Worm (Caenorhabditis elegans) whole organism, L1 larva: ENCODE results near the gene B0563.9.

Experiments
- C04F5.9 ChIP-seq: sonication (generic microtip); optimal IDR thresholded peaks from 2 replicates; lab custom pipeline; 2016; ENCODE audit warnings: missing genetic modification characterization, missing compliant biosample characterization
- C16A3.4 ChIP-seq: fragments of 150-350 bp; optimal IDR thresholded peaks from 2 replicates; lab custom pipeline; 2014; ENCODE audit warnings: missing biosample characterization, missing genetic modification characterization
- C34B4.2 ChIP-seq: sonication (generic microtip); optimal IDR thresholded peaks from 2 replicates; lab custom pipeline; 2017; ENCODE audit warnings: mild to moderate bottlenecking, missing genetic modification characterization, missing compliant biosample characterization
- F16B12.6 ChIP-seq: fragments of 150-350 bp; optimal IDR thresholded peaks from 2 replicates; lab custom pipeline; 2014; ENCODE audit warnings: missing biosample characterization, missing genetic modification characterization
- Y116A8C.19 ChIP-seq: sonication (generic microtip); optimal IDR thresholded peaks from 2 replicates; lab custom pipeline; 2016; ENCODE audit warnings: missing compliant biosample characterization, missing genetic modification characterization, borderline replicate concordance
- aly-2 ChIP-seq: fragments of 150-350 bp; optimal IDR thresholded peaks from 2 replicates; lab custom pipeline; 2014; ENCODE audit warnings: missing biosample characterization, missing genetic modification characterization
- blmp-1 ChIP-seq: fragments of 150-350 bp; optimal IDR thresholded peaks from 2 replicates; lab custom pipeline; 2014; ENCODE audit warnings: missing biosample characterization, missing genetic modification characterization
- ceh-8 ChIP-seq: fragments of 200-800 bp; sonication (Bioruptor generic); optimal IDR thresholded peaks from 2 replicates; lab custom pipeline; 2018; ENCODE audit warnings: mild to moderate bottlenecking, missing genetic modification characterization, moderate library complexity, missing compliant biosample characterization
- ceh-88 ChIP-seq: fragments of 200-800 bp; sonication (Bioruptor generic); IDR thresholded peaks from 2 replicates; pipeline ENCODE4 v1.3.6; 2022; ENCODE audit warnings: missing genetic modification characterization, missing compliant biosample characterization
- dsc-1 ChIP-seq: sonication (generic microtip); optimal IDR thresholded peaks from 2 replicates; lab custom pipeline; 2016; ENCODE audit warnings: mild to moderate bottlenecking, missing genetic modification characterization, missing compliant biosample characterization
- efl-3 ChIP-seq: fragments of 200-800 bp; sonication (Bioruptor generic); optimal IDR thresholded peaks from 2 replicates; lab custom pipeline; 2018; ENCODE audit warnings: mild to moderate bottlenecking, missing genetic modification characterization, missing compliant biosample characterization
- fkh-10 ChIP-seq: sonication (generic microtip); optimal IDR thresholded peaks from 2 replicates; lab custom pipeline; 2017; ENCODE audit warnings: missing biosample characterization, missing genetic modification reagents, missing genetic modification characterization
- grh-1 ChIP-seq: fragments of 200-800 bp; sonication (Bioruptor generic); IDR thresholded peaks from 2 replicates; pipeline ENCODE4 v1.3.6; 2022; ENCODE audit warnings: missing genetic modification reagents, missing genetic modification characterization, missing compliant biosample characterization
- hlh-4 ChIP-seq: sonication (generic microtip); optimal IDR thresholded peaks from 2 replicates; lab custom pipeline; 2016; ENCODE audit warnings: mild to moderate bottlenecking, missing genetic modification characterization, missing compliant biosample characterization
- hpl-2 ChIP-seq: fragments of 150-350 bp; optimal IDR thresholded peaks from 2 replicates; lab custom pipeline; 2014; ENCODE audit warnings: missing biosample characterization, missing genetic modification reagents, missing genetic modification characterization
- jun-1 ChIP-seq: fragments of 150-350 bp; optimal IDR thresholded peaks from 2 replicates; lab custom pipeline; 2014; ENCODE audit warnings: missing biosample characterization, missing genetic modification reagents, missing genetic modification characterization
- lin-14 ChIP-seq: fragments of 200-800 bp; sonication (Bioruptor generic); optimal IDR thresholded peaks from 2 replicates; lab custom pipeline; 2018; ENCODE audit warnings: mild to moderate bottlenecking, missing genetic modification characterization, moderate library complexity, missing compliant biosample characterization
- lin-35 ChIP-seq, 2 experiments: fragments of 150-350 bp; optimal IDR thresholded peaks; 2 replicates each; lab custom pipeline; 2014; ENCODE audit warnings: missing biosample characterization in 2 of 2, missing genetic modification characterization in 2 of 2, missing genetic modification reagents in 2 of 2
- mab-9 ChIP-seq: fragments of 200-800 bp; sonication (Bioruptor generic); IDR thresholded peaks from 2 replicates; pipeline ENCODE4 v1.3.6; 2022; ENCODE audit warnings: missing genetic modification reagents, missing genetic modification characterization, missing compliant biosample characterization
- mep-1 ChIP-seq: fragments of 150-350 bp; optimal IDR thresholded peaks from 2 replicates; lab custom pipeline; 2014; ENCODE audit warnings: missing biosample characterization, missing genetic modification characterization
- nhr-20 ChIP-seq: sonication (generic microtip); optimal IDR thresholded peaks from 2 replicates; lab custom pipeline; 2016; ENCODE audit warnings: mild to moderate bottlenecking, missing genetic modification characterization, missing compliant biosample characterization
- nhr-28 ChIP-seq: fragments of 150-350 bp; optimal IDR thresholded peaks from 2 replicates; lab custom pipeline; 2014; ENCODE audit warnings: missing biosample characterization, missing genetic modification characterization
- nhr-76 ChIP-seq: sonication (generic microtip); optimal IDR thresholded peaks from 2 replicates; lab custom pipeline; 2017; ENCODE audit warnings: missing biosample characterization, missing genetic modification characterization
- nhr-77 ChIP-seq: fragments of 150-350 bp; optimal IDR thresholded peaks from 2 replicates; lab custom pipeline; 2014; ENCODE audit warnings: missing biosample characterization, missing genetic modification characterization
- nhr-84 ChIP-seq: sonication (generic microtip); optimal IDR thresholded peaks from 2 replicates; lab custom pipeline; 2017; ENCODE audit warnings: missing biosample characterization, missing genetic modification characterization
- nhr-90 ChIP-seq: sonication (generic microtip); optimal IDR thresholded peaks from 2 replicates; lab custom pipeline; 2016; ENCODE audit warnings: mild to moderate bottlenecking, missing genetic modification characterization, missing compliant biosample characterization; ENCODE audit not compliant: poor library complexity
- pqm-1 ChIP-seq: sonication (generic microtip); optimal IDR thresholded peaks from 3 replicates; lab custom pipeline; 2017; ENCODE audit warnings: missing biosample characterization, missing genetic modification characterization
- snpc-4 ChIP-seq: fragments of 150-350 bp; optimal IDR thresholded peaks from 2 replicates; lab custom pipeline; 2014; ENCODE audit warnings: missing biosample characterization, missing genetic modification characterization
- sox-4 ChIP-seq: sonication (generic microtip); optimal IDR thresholded peaks from 2 replicates; lab custom pipeline; 2016; ENCODE audit warnings: missing genetic modification characterization, missing compliant biosample characterization
- sptf-1 ChIP-seq: fragments of 150-350 bp; optimal IDR thresholded peaks from 2 replicates; lab custom pipeline; 2014; ENCODE audit warnings: missing biosample characterization, missing genetic modification characterization
- sup-37 ChIP-seq: fragments of 200-800 bp; sonication (Bioruptor generic); optimal IDR thresholded peaks from 2 replicates; lab custom pipeline; 2018; ENCODE audit warnings: mild to moderate bottlenecking, missing genetic modification characterization, missing compliant biosample characterization
- swsn-7 ChIP-seq: sonication (generic microtip); optimal IDR thresholded peaks from 2 replicates; lab custom pipeline; 2016; ENCODE audit warnings: missing genetic modification characterization, missing compliant biosample characterization
- tlp-1 ChIP-seq: fragments of 150-350 bp; optimal IDR thresholded peaks from 2 replicates; lab custom pipeline; 2014; ENCODE audit warnings: missing biosample characterization, missing genetic modification characterization
- unc-98 ChIP-seq: fragments of 200-800 bp; sonication (Bioruptor generic); IDR thresholded peaks from 2 replicates; pipeline ENCODE4 v1.3.6; 2022; ENCODE audit warnings: missing genetic modification characterization, missing compliant biosample characterization
- xbp-1 ChIP-seq: sonication (generic microtip); optimal IDR thresholded peaks from 2 replicates; lab custom pipeline; 2016; ENCODE audit warnings: missing genetic modification characterization, missing compliant biosample characterization
- ztf-11 ChIP-seq, 2 experiments: sonication (generic microtip); optimal IDR thresholded peaks; 2 replicates each; lab custom pipeline; 2016 to 2017; ENCODE audit warnings: missing genetic modification characterization in 2 of 2, missing biosample characterization in 1 of 2, missing compliant biosample characterization in 1 of 2

Gene B0563.9

ce11 chrX:9213873-9214341, 45.6 kb downstream of the B0563.9 start, which contains the start of gene C35B8.3 (continued):
- TF ChIP-seq C34B4.2 (no peak), lin-35 (GFP tag; optimal IDR thresholded peaks at IDR 0.05; lab: Kevin White, UChicago) (peak in 1 of 2 experiments; percentile 79), grh-1 (GFP tag; lab: Robert Waterston, UW) (0 out of 2 replicates have a peak, but pooled peaks have one; percentile 36), swsn-7 (tag; lab: Kevin White, UChicago) (no peak), sox-4 (tag; lab: Kevin White, UChicago) (no peak), nhr-77 (tag; lab: Kevin White, UChicago) (no peak), blmp-1 (tag; lab: Kevin White, UChicago) (peak; percentile 77), tlp-1 (tag; lab: Kevin White, UChicago) (no peak), nhr-76 (tag; lab: Kevin White, UChicago) (no peak), efl-3 (GFP tag; lab: Kevin White, UChicago) (no peak), C04F5.9 (no peak), ceh-88 (GFP tag; lab: Robert Waterston, UW) (no peak), sup-37 (GFP tag; lab: Kevin White, UChicago) (no peak), C16A3.4 (tag; lab: Kevin White, UChicago) (peak; percentile 40), nhr-90 (tag; lab: Kevin White, UChicago) (peak; percentile 73), Y116A8C.19 (no peak), jun-1 (tag; lab: Kevin White, UChicago) (peak; percentile 20), hlh-4 (tag; lab: Kevin White, UChicago) (no peak), nhr-84 (tag; lab: Kevin White, UChicago) (no peak), sptf-1 (tag; lab: Kevin White, UChicago) (no peak), lin-14 (GFP tag; lab: Kevin White, UChicago) (peak; percentile 70), pqm-1 (tag; lab: Kevin White, UChicago) (no peak), hpl-2 (GFP tag; lab: Kevin White, UChicago) (no peak), unc-98 (GFP tag; lab: Robert Waterston, UW) (no peak), dsc-1 (no peak), nhr-28 (tag; lab: Kevin White, UChicago) (no peak), ztf-11 (tag; optimal IDR thresholded peaks at IDR 0.05; lab: Kevin White, UChicago) (no peak), fkh-10 (GFP tag; lab: Kevin White, UChicago) (no peak), aly-2 (tag; lab: Kevin White, UChicago) (no peak), F16B12.6 (tag; lab: Kevin White, UChicago) (no peak), nhr-20 (peak; percentile 90), xbp-1 (no peak), ceh-8 (GFP tag; lab: Kevin White, UChicago) (no peak), snpc-4 (tag; lab: Kevin White, UChicago) (no peak), mab-9 (GFP tag; lab: Robert Waterston, UW) (no peak), mep-1 (tag; lab: Kevin White, UChicago) (peak; percentile 29)
- TF ChIP-seq, all 84 proteins: peak for 22
